Worm (Caenorhabditis elegans): ENCODE data around the gene math-5.
A peak's percentile ranks its signal among the peaks of the same experiment; 100 is the strongest.

The math-5 gene

DNA sequence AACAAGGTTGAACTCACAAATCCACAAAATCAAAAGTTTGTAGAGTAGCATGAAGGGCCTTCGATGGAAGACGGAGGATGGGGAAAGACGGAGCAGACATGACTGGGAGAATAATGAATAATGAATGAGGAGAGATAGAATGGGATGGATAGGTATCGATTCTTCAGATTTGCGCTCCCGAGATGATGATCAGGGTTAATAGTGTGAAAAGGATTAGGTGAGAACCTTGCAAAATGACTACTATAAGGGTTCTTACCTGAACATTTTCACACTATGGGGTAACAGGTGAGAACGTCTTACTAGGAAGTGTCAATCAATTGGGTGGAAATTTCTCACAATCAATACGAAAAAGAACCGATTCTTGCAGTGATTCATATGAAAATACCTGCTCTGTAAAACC is 32.3 kb downstream of the math-5 start, which contains the start of gene fbxb-96:
fbxb-96 (minus strand) TSS at position 101 of the 400 bp plus-strand sequence.
- no peak for TF ChIP-seq nhr-23 (tag; optimal IDR thresholded peaks at IDR 0.05)
- no peak for TF ChIP-seq nhr-6 (tag; optimal IDR thresholded peaks at IDR 0.05)
- no peak for TF ChIP-seq ztf-11 (tag; optimal IDR thresholded peaks at IDR 0.05)
- TF ChIP-seq dmd-4 (tag; optimal IDR thresholded peaks at IDR 0.05): no peak
- TF ChIP-seq ztf-4 (tag; optimal IDR thresholded peaks at IDR 0.05): no peak
- TF ChIP-seq nhr-237 (tag; optimal IDR thresholded peaks at IDR 0.05): no peak
- no peak for TF ChIP-seq crh-2 (tag; optimal IDR thresholded peaks at IDR 0.05)
- no peak for TF ChIP-seq snpc-4 (tag; optimal IDR thresholded peaks at IDR 0.05)
- no peak for TF ChIP-seq unc-55 (GFP tag; optimal IDR thresholded peaks at IDR 0.05)
- no peak for TF ChIP-seq sem-4 (tag; optimal IDR thresholded peaks at IDR 0.05)
- no peak for TF ChIP-seq nhr-21 (tag; optimal IDR thresholded peaks at IDR 0.05)
- TF ChIP-seq blmp-1 (tag; optimal IDR thresholded peaks at IDR 0.05; ENCODE audit: insufficient read depth): no peak
- no peak for TF ChIP-seq nhr-77 (tag; optimal IDR thresholded peaks at IDR 0.05)
- no peak for TF ChIP-seq elt-1 (tag; optimal IDR thresholded peaks at IDR 0.05)
- TF ChIP-seq F13H6.1 (tag; optimal IDR thresholded peaks at IDR 0.05): no peak

DNA sequence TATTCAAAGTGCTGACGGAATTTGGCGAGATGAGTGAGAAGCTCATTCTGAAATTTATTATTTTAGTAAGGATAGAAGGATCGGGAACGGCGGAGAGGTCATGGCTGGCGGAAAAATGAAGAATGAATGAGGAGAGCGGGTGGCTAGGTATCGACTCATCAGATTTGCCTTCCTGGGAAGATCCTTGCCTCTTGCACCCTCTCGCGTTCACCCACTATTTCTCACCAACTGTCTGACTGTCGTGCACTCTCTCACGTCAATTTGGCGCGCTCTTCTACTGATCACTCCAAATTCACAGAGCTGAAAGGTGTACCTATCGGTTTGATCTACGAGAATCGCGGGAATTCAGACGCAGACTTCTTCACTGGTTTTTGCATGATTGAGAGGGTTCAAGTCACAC is 34.5 kb downstream of the math-5 start, which contains the start of gene fbxb-97:
fbxb-97 (minus strand) TSS at position 53 of the 400 bp plus-strand sequence.
- TF ChIP-seq egl-27 (tag; optimal IDR thresholded peaks at IDR 0.05): no peak
- no peak for TF ChIP-seq sma-9 (GFP tag; optimal IDR thresholded peaks at IDR 0.05)
- TF ChIP-seq sma-9 (tag; optimal IDR thresholded peaks at IDR 0.05): no peak
- no peak for TF ChIP-seq lin-39 (tag; optimal IDR thresholded peaks at IDR 0.05)

ce11 chrII:1844552-1844951 is 38.1 kb downstream of the math-5 start:
- TF ChIP-seq peb-1 (tag; optimal IDR thresholded peaks at IDR 0.05) (no peak), ztf-4 (tag; optimal IDR thresholded peaks at IDR 0.05) (no peak), nhr-129 (tag; optimal IDR thresholded peaks at IDR 0.05) (no peak), nhr-23 (tag; optimal IDR thresholded peaks at IDR 0.05) (no peak), snpc-4 (tag; optimal IDR thresholded peaks at IDR 0.05) (no peak), nhr-11 (tag; optimal IDR thresholded peaks at IDR 0.05) (no peak), crh-2 (tag; optimal IDR thresholded peaks at IDR 0.05) (no peak), fos-1 (tag; optimal IDR thresholded peaks at IDR 0.05) (no peak)

- TF ChIP-seq fos-1 (tag; optimal IDR thresholded peaks at IDR 0.05): peak; percentile 80
- TF ChIP-seq sma-9 (GFP tag; optimal IDR thresholded peaks at IDR 0.05): peak; percentile 36
- no peak for TF ChIP-seq sma-9 (tag; optimal IDR thresholded peaks at IDR 0.05)
- TF ChIP-seq F13H6.1 (tag; optimal IDR thresholded peaks at IDR 0.05): no peak
- no peak for TF ChIP-seq nhr-25 (tag; optimal IDR thresholded peaks at IDR 0.05)
- peak; percentile 65 for TF ChIP-seq skn-1 (tag; optimal IDR thresholded peaks at IDR 0.05)
- TF ChIP-seq crh-2 (tag; optimal IDR thresholded peaks at IDR 0.05): peak; percentile 36
- no peak for TF ChIP-seq snpc-4 (tag; optimal IDR thresholded peaks at IDR 0.05)
- no peak for TF ChIP-seq lin-13 (GFP tag; optimal IDR thresholded peaks at IDR 0.05)
Observed at ce11 chrII:1842894-1843293, 39.7 kb downstream of the math-5 start, which contains the start of the genes C52E2.5 and C52E2.4. Gene C52E2.5 (minus strand): TSS chrII:1842936. Gene C52E2.4 (plus strand): TSS chrII:1843145.

ce11 chrII:1836204-1836603 is 46.4 kb downstream of the math-5 start, which contains the start of gene T08E11.1:
Gene T08E11.1 (plus strand): TSS chrII:1836504.
- no peak for TF ChIP-seq unc-55 (GFP tag; optimal IDR thresholded peaks at IDR 0.05)
- no peak for TF ChIP-seq lin-39 (tag; optimal IDR thresholded peaks at IDR 0.05)
- no peak for TF ChIP-seq snpc-4 (tag; optimal IDR thresholded peaks at IDR 0.05)
- TF ChIP-seq unc-62 (GFP tag; optimal IDR thresholded peaks at IDR 0.05): no peak
- no peak for TF ChIP-seq elt-3 (tag; optimal IDR thresholded peaks at IDR 0.05)
- no peak for TF ChIP-seq R02D3.7 (tag; optimal IDR thresholded peaks at IDR 0.05)
- no peak for TF ChIP-seq aly-2 (tag; optimal IDR thresholded peaks at IDR 0.05)
- TF ChIP-seq ceh-82 (tag; optimal IDR thresholded peaks at IDR 0.05): no peak
- TF ChIP-seq unc-39 (tag; optimal IDR thresholded peaks at IDR 0.05): no peak
- no peak for TF ChIP-seq nhr-10 (tag; optimal IDR thresholded peaks at IDR 0.05)
- no peak for TF ChIP-seq ztf-1 (GFP tag; conservative IDR thresholded peaks at IDR 0.05)
- TF ChIP-seq ceh-16 (tag; optimal IDR thresholded peaks at IDR 0.05): no peak
- no peak for TF ChIP-seq nhr-21 (tag; optimal IDR thresholded peaks at IDR 0.05)
- TF ChIP-seq lin-13 (GFP tag; optimal IDR thresholded peaks at IDR 0.05): no peak
- no peak for TF ChIP-seq lsy-2 (tag; optimal IDR thresholded peaks at IDR 0.05)
- TF ChIP-seq sem-4 (tag; optimal IDR thresholded peaks at IDR 0.05): no peak
- TF ChIP-seq gmeb-1 (tag; optimal IDR thresholded peaks at IDR 0.05): no peak
- TF ChIP-seq crh-2 (tag; optimal IDR thresholded peaks at IDR 0.05): no peak
